Fruit fly (Drosophila melanogaster) whole organism, wandering third instar larva: ENCODE measurements around the gene CG13045.
A peak's percentile ranks its signal among the peaks of the same experiment; 100 is the strongest.

Source experiments
- CG32264 ChIP-seq: fragments of 200-800 bp; sonication (Bioruptor generic); optimal IDR thresholded peaks from 2 replicates; lab custom pipeline; 2016; ENCODE audit warnings: missing biosample characterization, missing genetic modification characterization
- CG9705 ChIP-seq: fragments of 200-800 bp; sonication (Bioruptor generic); optimal IDR thresholded peaks from 2 replicates; lab custom pipeline; 2018; ENCODE audit warnings: missing biosample characterization, mild to moderate bottlenecking, missing genetic modification characterization
- CrebA ChIP-seq: fragments of 200-800 bp; sonication (Bioruptor generic); optimal IDR thresholded peaks from 2 replicates; lab custom pipeline; 2016; ENCODE audit warnings: missing biosample characterization, mild to moderate bottlenecking, missing genetic modification characterization, borderline replicate concordance
- GATAd ChIP-seq: sonication (Bioruptor generic); optimal IDR thresholded peaks from 2 replicates; lab custom pipeline; 2016; ENCODE audit warnings: missing biosample characterization, missing genetic modification characterization
- Hnf4 ChIP-seq: fragments of 200-800 bp; sonication (Bioruptor generic); optimal IDR thresholded peaks from 2 replicates; lab custom pipeline; 2016; ENCODE audit warnings: missing biosample characterization, mild to moderate bottlenecking, missing genetic modification characterization
- Hr78 ChIP-seq: fragments of >200 bp; optimal IDR thresholded peaks from 2 replicates; lab custom pipeline; 2017; ENCODE audit warnings: missing biosample characterization, missing genetic modification characterization
- Hr83 ChIP-seq: fragments of 200-300 bp; sonication (Bioruptor generic); optimal IDR thresholded peaks from 2 replicates; lab custom pipeline; 2016; ENCODE audit warnings: missing biosample characterization, mild to moderate bottlenecking, missing genetic modification characterization, moderate library complexity; ENCODE audit not compliant: poor library complexity, severe bottlenecking
- Jra ChIP-seq: sonication (Bioruptor generic); optimal IDR thresholded peaks from 2 replicates; lab custom pipeline; 2016; ENCODE audit warnings: missing biosample characterization, missing genetic modification characterization
- Mio ChIP-seq: sonication (Bioruptor generic); optimal IDR thresholded peaks from 2 replicates; lab custom pipeline; 2016; ENCODE audit warnings: missing biosample characterization, missing genetic modification characterization
- N ChIP-seq: fragments of >200 bp; optimal IDR thresholded peaks from 2 replicates; lab custom pipeline; 2018; ENCODE audit warnings: missing biosample characterization, missing external identifiers, missing genetic modification characterization
- OdsH ChIP-seq: fragments of 200-800 bp; sonication (Bioruptor generic); optimal IDR thresholded peaks from 2 replicates; lab custom pipeline; 2016; ENCODE audit warnings: missing biosample characterization, mild to moderate bottlenecking, missing genetic modification characterization
- Rel ChIP-seq, 2 experiments: fragments of 200-800 bp; sonication (Bioruptor generic) in 1 of 2; optimal IDR thresholded peaks; 2 replicates in 1 of 2; 3 replicates in 1 of 2; lab custom pipeline; 2016 to 2019; ENCODE audit warnings: mild to moderate bottlenecking in 2 of 2, missing biosample characterization in 2 of 2, missing genetic modification characterization in 2 of 2, moderate library complexity in 1 of 2
- Sp1 ChIP-seq: fragments of 200-800 bp; sonication (Bioruptor generic); optimal IDR thresholded peaks from 3 replicates; lab custom pipeline; 2019; ENCODE audit warnings: missing biosample characterization, mild to moderate bottlenecking, missing genetic modification characterization, moderate library complexity
- Vsx2 ChIP-seq: fragments of 200-300, 225-300 bp; sonication (Bioruptor generic); optimal IDR thresholded peaks from 2 replicates; lab custom pipeline; 2018; ENCODE audit warnings: missing biosample characterization, missing genetic modification characterization; ENCODE audit not compliant: partially characterized antibody
- br ChIP-seq: fragments of 200-800 bp; sonication (Bioruptor generic); optimal IDR thresholded peaks from 2 replicates; lab custom pipeline; 2016; ENCODE audit warnings: missing biosample characterization, missing genetic modification characterization
- brk ChIP-seq: fragments of 200-800 bp; sonication (Bioruptor generic); optimal IDR thresholded peaks from 2 replicates; lab custom pipeline; 2016; ENCODE audit warnings: missing biosample characterization, mild to moderate bottlenecking, missing genetic modification characterization
- dl ChIP-seq, 2 experiments: fragments of 175-275, 200-275 bp in 1 of 2; fragments of 200-275 bp in 1 of 2; sonication (Bioruptor generic); optimal IDR thresholded peaks; lab custom pipeline; 2018; ENCODE audit warnings: mild to moderate bottlenecking in 2 of 2, missing biosample characterization in 2 of 2, missing genetic modification characterization in 2 of 2, moderate library complexity in 2 of 2; ENCODE audit not compliant: partially characterized antibody in 2 of 2, insufficient read depth in 1 of 2
- dsf ChIP-seq: sonication (Bioruptor generic); optimal IDR thresholded peaks from 2 replicates; lab custom pipeline; 2016; ENCODE audit warnings: missing biosample characterization, missing genetic modification characterization, borderline replicate concordance
- ey ChIP-seq: fragments of 200-800 bp; sonication (Bioruptor generic); optimal IDR thresholded peaks from 2 replicates; lab custom pipeline; 2016; ENCODE audit warnings: missing biosample characterization, missing genetic modification characterization
- foxo ChIP-seq, 2 experiments: fragments of 200-800 bp; sonication (Bioruptor generic); optimal IDR thresholded peaks; 2 replicates in 1 of 2; 3 replicates in 1 of 2; lab custom pipeline; 2016 to 2017; ENCODE audit warnings: missing biosample characterization in 2 of 2, missing genetic modification characterization in 2 of 2
- fru ChIP-seq: fragments of 200-800 bp; sonication (Bioruptor generic); optimal IDR thresholded peaks from 3 replicates; lab custom pipeline; 2016; ENCODE audit warnings: missing biosample characterization, mild to moderate bottlenecking, missing genetic modification characterization
- h ChIP-seq: fragments of 200-800 bp; sonication (Bioruptor generic); optimal IDR thresholded peaks from 3 replicates; lab custom pipeline; 2016; ENCODE audit warnings: missing biosample characterization, mild to moderate bottlenecking, missing genetic modification characterization
- jim ChIP-seq: fragments of 175-275, 200-325 bp; sonication (Bioruptor generic); optimal IDR thresholded peaks from 2 replicates; lab custom pipeline; 2016; ENCODE audit warnings: missing biosample characterization, mild to moderate bottlenecking, missing genetic modification characterization
- lola ChIP-seq: fragments of >200 bp; optimal IDR thresholded peaks from 2 replicates; lab custom pipeline; 2017; ENCODE audit warnings: missing biosample characterization, missing genetic modification characterization
- psq ChIP-seq: fragments of 200-800 bp; sonication (Bioruptor generic); optimal IDR thresholded peaks from 3 replicates; lab custom pipeline; 2017; ENCODE audit warnings: missing biosample characterization, mild to moderate bottlenecking, missing genetic modification characterization, moderate library complexity
- rgr ChIP-seq: fragments of 200-800 bp; sonication (Bioruptor generic); optimal IDR thresholded peaks from 3 replicates; lab custom pipeline; 2016; ENCODE audit warnings: missing biosample characterization, mild to moderate bottlenecking, missing genetic modification characterization
- sv ChIP-seq: fragments of 200-800 bp; sonication (Bioruptor generic); optimal IDR thresholded peaks from 3 replicates; lab custom pipeline; 2016; ENCODE audit warnings: missing biosample characterization, missing genetic modification characterization
- tai ChIP-seq: sonication (Bioruptor generic); optimal IDR thresholded peaks from 2 replicates; lab custom pipeline; 2016; ENCODE audit warnings: missing biosample characterization, missing genetic modification characterization
- usp ChIP-seq: fragments of >200 bp; optimal IDR thresholded peaks from 2 replicates; lab custom pipeline; 2017; ENCODE audit warnings: missing biosample characterization, missing genetic modification characterization
- woc ChIP-seq: sonication (Bioruptor generic); optimal IDR thresholded peaks from 2 replicates; lab custom pipeline; 2016; ENCODE audit warnings: missing biosample characterization, mild to moderate bottlenecking, missing genetic modification characterization

CG13045 gene

DNA sequence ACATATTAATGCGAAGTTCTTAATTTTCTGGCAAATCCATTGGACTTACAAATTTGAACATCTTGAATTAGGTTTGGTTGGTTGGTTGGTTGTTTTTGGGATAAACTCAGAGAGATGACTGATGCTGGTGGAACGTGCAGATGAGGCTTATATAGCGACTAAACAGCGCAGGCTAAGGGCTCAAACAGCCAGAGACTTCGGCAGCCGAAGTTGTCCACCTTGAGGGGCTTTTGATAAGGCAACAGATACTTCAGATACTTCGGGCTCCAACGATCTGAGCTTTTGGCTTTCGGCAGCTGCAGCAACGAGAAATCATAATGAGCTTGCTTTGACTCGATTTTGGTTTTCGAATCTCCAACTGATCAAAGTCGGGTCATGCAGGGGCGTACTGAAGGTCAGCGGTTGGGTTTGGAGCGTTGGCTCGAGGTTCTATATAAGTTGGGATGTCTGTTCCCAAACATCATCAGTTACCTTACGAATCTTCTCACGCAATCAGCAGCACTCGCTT, 28.7 kb upstream of the CG13045 start, which contains the start of the genes CG13041 and CG13060:
CG13041 (minus strand) TSS at position 128 of the 508 bp plus-strand sequence.
CG13060 (plus strand) TSS at position 458 of the 508 bp plus-strand sequence.
- TF ChIP-seq OdsH (GFP tag; lab: Kevin White, UChicago) (no peak), rgr (GFP tag; lab: Kevin White, UChicago) (no peak), Hr83 (GFP tag; lab: Kevin White, UChicago) (no peak), Vsx2 (GFP tag; lab: Kevin White, UChicago) (no peak), psq (GFP tag; lab: Kevin White, UChicago) (no peak), brk (GFP tag; lab: Kevin White, UChicago) (no peak), Hnf4 (GFP tag; lab: Kevin White, UChicago) (no peak), h (no peak), lola (GFP tag; lab: Kevin White, UChicago) (no peak), GATAd (no peak), usp (GFP tag; lab: Kevin White, UChicago) (no peak), Hr78 (GFP tag; lab: Kevin White, UChicago) (no peak), Mio (GFP tag; lab: Kevin White, UChicago) (no peak), CG32264 (GFP tag; lab: Kevin White, UChicago) (no peak), Sp1 (GFP tag; lab: Kevin White, UChicago) (no peak)

DNA sequence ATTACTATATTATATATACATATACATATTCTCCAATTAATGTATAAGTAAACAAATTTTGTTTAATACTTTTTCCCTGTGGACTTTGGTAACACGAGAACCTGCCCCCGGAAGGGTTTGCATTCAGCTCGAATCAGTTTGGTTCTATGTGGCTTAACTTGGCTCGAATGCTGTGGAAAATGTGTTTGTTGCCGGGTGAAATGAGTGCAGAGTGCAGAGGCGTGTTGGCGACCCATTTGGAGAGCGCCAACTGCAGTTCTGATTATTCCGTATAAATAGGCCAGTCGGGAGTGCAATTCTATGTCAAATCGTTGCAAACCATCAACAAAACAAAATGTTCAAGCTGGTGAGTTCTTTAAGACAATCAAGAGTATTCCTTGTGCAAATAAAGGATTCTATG, 27.0 kb upstream of the CG13045 start, which contains the start of gene Nplp3:
Nplp3 (plus strand) TSS at position 301 of the 400 bp plus-strand sequence.
- TF ChIP-seq lola (GFP tag; lab: Kevin White, UChicago), result no peak
- TF ChIP-seq usp (GFP tag; lab: Kevin White, UChicago), result no peak
- TF ChIP-seq, all 38 proteins: peak for 0

DNA sequence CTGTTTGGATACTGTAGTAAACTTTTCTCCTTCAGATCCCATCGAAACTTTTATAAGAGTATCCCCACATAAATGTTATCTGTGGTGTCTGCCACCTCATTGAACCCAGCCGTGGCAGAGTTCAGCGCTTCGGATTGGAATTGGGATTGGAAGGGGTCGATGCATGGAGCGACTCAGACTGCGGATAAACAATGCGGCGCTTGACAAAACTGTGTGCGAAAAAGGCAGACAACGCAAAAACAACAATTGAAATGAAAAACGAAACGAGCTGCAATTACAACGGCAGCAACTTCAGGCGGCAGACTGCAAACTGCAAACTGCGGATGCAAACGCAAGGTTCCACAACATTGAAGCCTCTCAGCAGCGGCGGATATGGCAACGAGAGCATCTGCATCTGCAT, 23.2 kb upstream of the CG13045 start, which contains the start of gene CG13062:
CG13062 (plus strand) TSS at position 301 of the 400 bp plus-strand sequence.
- TF ChIP-seq jim, result no peak

DNA sequence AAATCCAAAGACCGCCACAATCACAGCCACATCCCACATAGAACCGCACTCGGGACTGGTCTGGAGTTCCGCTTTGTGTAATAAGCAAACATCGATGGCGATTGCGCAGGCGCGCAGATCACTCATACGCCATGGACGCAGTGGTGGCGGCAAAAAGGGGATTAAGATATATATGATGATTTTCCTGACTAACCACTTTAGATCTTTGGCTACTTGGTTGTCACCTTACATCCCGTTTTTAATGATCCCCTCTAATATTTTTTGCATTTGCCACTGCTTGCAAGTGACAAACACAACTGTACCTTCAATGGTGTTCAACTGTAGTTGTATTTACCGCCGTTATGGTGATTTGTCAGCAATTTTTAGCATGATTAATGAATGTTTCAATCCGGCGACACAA, 19.2 kb upstream of the CG13045 start:
- TF ChIP-seq psq (GFP tag; lab: Kevin White, UChicago), result no peak
- TF ChIP-seq Hnf4 (GFP tag; lab: Kevin White, UChicago), result no peak
- no peak for TF ChIP-seq h
- TF ChIP-seq Jra, result no peak
- no peak for TF ChIP-seq sv (GFP tag; lab: Kevin White, UChicago)
- TF ChIP-seq Mio (GFP tag; lab: Kevin White, UChicago), result no peak
- no peak for TF ChIP-seq woc (GFP tag; lab: Kevin White, UChicago)
- no peak for TF ChIP-seq usp (GFP tag; lab: Kevin White, UChicago)
- no peak for TF ChIP-seq dl (GFP tag; optimal IDR thresholded peaks at IDR 0.05; lab: Kevin White, UChicago; ENCODE audit: insufficient read depth in 1 of 2, partially characterized antibody in 2 of 2)
- no peak for TF ChIP-seq N (GFP tag; lab: Kevin White, UChicago)
- TF ChIP-seq ey, result peak; percentile 32
- no peak for TF ChIP-seq CG32264 (GFP tag; lab: Kevin White, UChicago)
- no peak for TF ChIP-seq fru (GFP tag; lab: Kevin White, UChicago)
- TF ChIP-seq brk (GFP tag; lab: Kevin White, UChicago), result no peak
- no peak for TF ChIP-seq Rel (GFP tag; optimal IDR thresholded peaks at IDR 0.05; lab: Kevin White, UChicago)
- TF ChIP-seq Rel (tag; optimal IDR thresholded peaks at IDR 0.05; lab: Kevin White, UChicago), result no peak
- TF ChIP-seq foxo (GFP tag; optimal IDR thresholded peaks at IDR 0.05; lab: Kevin White, UChicago), result peak in 1 of 2 experiments; percentile 55
- TF ChIP-seq OdsH (GFP tag; lab: Kevin White, UChicago), result no peak
- no peak for TF ChIP-seq Hr83 (GFP tag; lab: Kevin White, UChicago)
- no peak for TF ChIP-seq tai (GFP tag; lab: Kevin White, UChicago)
- TF ChIP-seq CG9705 (GFP tag; lab: Kevin White, UChicago), result no peak
- peak; percentile 17 for TF ChIP-seq br (GFP tag; lab: Kevin White, UChicago)
- no peak for TF ChIP-seq CrebA (GFP tag; lab: Kevin White, UChicago)
- TF ChIP-seq rgr (GFP tag; lab: Kevin White, UChicago), result no peak
- TF ChIP-seq Vsx2 (GFP tag; lab: Kevin White, UChicago), result no peak
- TF ChIP-seq dsf (GFP tag; lab: Kevin White, UChicago), result no peak
